Fruit fly (Drosophila melanogaster) whole organism, embryonic: ENCODE results near the gene OtopLc.

Experiments used
- ATbp ChIP-seq: fragments of 200-800 bp; sonication (Bioruptor generic); optimal IDR thresholded peaks from 2 replicates; lab custom pipeline; 2017; ENCODE audit warnings: missing biosample characterization, mild to moderate bottlenecking, missing genetic modification characterization, missing genetic modification reagents
- Awh ChIP-seq: fragments of 200-800 bp; sonication (Bioruptor generic); IDR thresholded peaks from 2 replicates; pipeline ENCODE4, ENCODE4 v1.3.6; 2022; ENCODE audit warnings: missing biosample characterization, missing genetic modification characterization
- Bgb ChIP-seq: fragments of 200-800 bp; sonication (Bioruptor generic); IDR thresholded peaks from 2 replicates; pipeline ENCODE4 v1.3.6; 2022; ENCODE audit warnings: missing biosample characterization, missing genetic modification characterization; ENCODE audit not compliant: partially characterized antibody
- CG1024 ChIP-seq: fragments of 200-800 bp; sonication (Bioruptor generic); IDR thresholded peaks from 2 replicates; pipeline ENCODE4 v1.3.6; 2022; ENCODE audit warnings: missing biosample characterization, missing genetic modification characterization
- CG10654 ChIP-seq: fragments of 200-800 bp; sonication (Bioruptor generic); optimal IDR thresholded peaks from 2 replicates; lab custom pipeline; 2016; ENCODE audit warnings: missing biosample characterization, missing genetic modification characterization
- CG14050 ChIP-seq: fragments of 200-800 bp; sonication (Bioruptor generic); IDR thresholded peaks from 3 replicates; pipeline ENCODE4 v1.3.6; 2022; ENCODE audit warnings: missing biosample characterization, missing genetic modification characterization
- CG15696 ChIP-seq: fragments of 200-800 bp; sonication (Bioruptor generic); optimal IDR thresholded peaks from 2 replicates; lab custom pipeline; 2019; ENCODE audit warnings: missing biosample characterization, mild to moderate bottlenecking, missing genetic modification characterization, moderate library complexity
- CG17361 ChIP-seq: fragments of 200-800 bp; sonication (Bioruptor generic); IDR thresholded peaks from 3 replicates; pipeline ENCODE4 v1.3.6; 2022; ENCODE audit warnings: missing biosample characterization, missing genetic modification characterization
- CG17802 ChIP-seq: fragments of 200-800 bp; sonication (Bioruptor generic); optimal IDR thresholded peaks from 2 replicates; lab custom pipeline; 2018; ENCODE audit warnings: missing biosample characterization, mild to moderate bottlenecking, missing genetic modification characterization, moderate library complexity
- CG5245 ChIP-seq: fragments of 200-800 bp; sonication (Bioruptor generic); optimal IDR thresholded peaks from 3 replicates; lab custom pipeline; 2016; ENCODE audit warnings: missing biosample characterization, missing genetic modification characterization
- CG6765 ChIP-seq: fragments of 200-800 bp; sonication (Bioruptor generic); optimal IDR thresholded peaks from 3 replicates; lab custom pipeline; 2017; ENCODE audit warnings: missing biosample characterization, mild to moderate bottlenecking, missing genetic modification characterization
- CG6791 ChIP-seq: fragments of 200-800 bp; sonication (Bioruptor generic); IDR thresholded peaks from 3 replicates; pipeline ENCODE4 v1.3.6; 2022; ENCODE audit warnings: missing biosample characterization, missing genetic modification characterization; ENCODE audit not compliant: partially characterized antibody
- CG9215 ChIP-seq: fragments of 200-800 bp; sonication (Bioruptor generic); IDR thresholded peaks from 2 replicates; pipeline ENCODE4 v1.3.6; 2022; ENCODE audit warnings: missing biosample characterization, missing genetic modification characterization
- Dip3 ChIP-seq: fragments of 200-800 bp; sonication (Bioruptor generic); optimal IDR thresholded peaks from 3 replicates; lab custom pipeline; 2016; ENCODE audit warnings: missing biosample characterization, missing genetic modification characterization
- ERR ChIP-seq: fragments of 200-800 bp; sonication (Bioruptor generic); optimal IDR thresholded peaks from 2 replicates; lab custom pipeline; 2016; ENCODE audit warnings: missing biosample characterization, missing genetic modification characterization
- Elba2 ChIP-seq: fragments of 200-800 bp; sonication (Bioruptor generic); optimal IDR thresholded peaks from 3 replicates; lab custom pipeline; 2016; ENCODE audit warnings: missing biosample characterization, missing genetic modification characterization
- Fer3 ChIP-seq: fragments of 200-800 bp; sonication (Bioruptor generic); optimal IDR thresholded peaks from 2 replicates; lab custom pipeline; 2018; ENCODE audit warnings: missing biosample characterization, mild to moderate bottlenecking, missing genetic modification characterization, moderate library complexity
- H15 ChIP-seq: fragments of 200-800 bp; sonication (Bioruptor generic); IDR thresholded peaks from 3 replicates; pipeline ENCODE4 v1.3.6; 2022; ENCODE audit warnings: missing biosample characterization, missing genetic modification characterization
- Hr39 ChIP-seq: fragments of >200 bp; optimal IDR thresholded peaks from 2 replicates; lab custom pipeline; 2017
- Nf-YC ChIP-seq: fragments of 200-800 bp; optimal IDR thresholded peaks from 3 replicates; lab custom pipeline; 2019; ENCODE audit warnings: missing biosample characterization, mild to moderate bottlenecking, missing genetic modification characterization, moderate library complexity
- Poxn ChIP-seq: fragments of 200-800 bp; sonication (Bioruptor generic); IDR thresholded peaks from 2 replicates; pipeline ENCODE4 v1.3.6; 2022; ENCODE audit warnings: missing biosample characterization, missing genetic modification characterization
- Spps ChIP-seq: fragments of 200-800 bp; sonication (Bioruptor generic); optimal IDR thresholded peaks from 2 replicates; lab custom pipeline; 2018; ENCODE audit warnings: missing biosample characterization, mild to moderate bottlenecking, missing genetic modification characterization
- Vsx1 ChIP-seq: fragments of 200-800 bp; sonication (Bioruptor generic); optimal IDR thresholded peaks from 2 replicates; lab custom pipeline; 2017; ENCODE audit warnings: missing biosample characterization, mild to moderate bottlenecking, missing genetic modification characterization, missing genetic modification reagents
- Xrp1 ChIP-seq: fragments of 200-800 bp; sonication (Bioruptor generic); IDR thresholded peaks from 2 replicates; pipeline ENCODE4 v1.3.6; 2022; ENCODE audit warnings: missing biosample characterization, missing genetic modification characterization
- al ChIP-seq: fragments of 200-800 bp; sonication (Bioruptor generic); IDR thresholded peaks from 2 replicates; pipeline ENCODE4 v1.3.6; 2022; ENCODE audit warnings: missing biosample characterization, missing genetic modification characterization
- crp ChIP-seq, 2 experiments: fragments of 200-800 bp; sonication (Bioruptor generic); optimal IDR thresholded peaks; 2 replicates in 1 of 2; 3 replicates in 1 of 2; lab custom pipeline; 2017; ENCODE audit warnings: missing biosample characterization in 2 of 2, missing genetic modification characterization in 2 of 2, mild to moderate bottlenecking in 1 of 2, moderate library complexity in 1 of 2
- eve ChIP-seq, 2 experiments: fragments of >200 bp; optimal IDR thresholded peaks; 2 replicates each; lab custom pipeline; 2017; ENCODE audit warnings: missing biosample characterization in 2 of 2, missing genetic modification characterization in 2 of 2
- gsb-n ChIP-seq: fragments of 200-800 bp; sonication (Bioruptor generic); optimal IDR thresholded peaks from 3 replicates; lab custom pipeline; 2018; ENCODE audit warnings: missing biosample characterization, mild to moderate bottlenecking, missing genetic modification characterization
- ham ChIP-seq: fragments of 200-800 bp; sonication (Bioruptor generic); IDR thresholded peaks from 2 replicates; pipeline ENCODE4 v1.3.6; 2022; ENCODE audit warnings: missing biosample characterization, missing genetic modification characterization
- jigr1 ChIP-seq: fragments of 200-800 bp; sonication (Bioruptor generic); IDR thresholded peaks from 3 replicates; pipeline ENCODE4 v1.3.6; 2022; ENCODE audit warnings: missing biosample characterization, missing genetic modification characterization
- kay ChIP-seq: fragments of 200-800 bp; sonication (Bioruptor generic); optimal IDR thresholded peaks from 2 replicates; lab custom pipeline; 2016; ENCODE audit warnings: missing biosample characterization, missing genetic modification characterization
- kni ChIP-seq: fragments of 200-800 bp; sonication (Bioruptor generic); optimal IDR thresholded peaks from 3 replicates; lab custom pipeline; 2017; ENCODE audit warnings: mild to moderate bottlenecking, missing biosample characterization, missing genetic modification reagents, missing genetic modification characterization
- luna ChIP-seq: fragments of 200-800 bp; sonication (Bioruptor generic); optimal IDR thresholded peaks from 2 replicates; lab custom pipeline; 2016; ENCODE audit warnings: missing biosample characterization, missing genetic modification characterization
- pan ChIP-seq, 4 experiments: fragments of >200 bp in 3 of 4; fragments of 200-800 bp in 1 of 4; sonication (Bioruptor generic) in 1 of 4; optimal IDR thresholded peaks in 3 of 4; IDR thresholded peaks in 1 of 4; 2 replicates each; pipeline versions ENCODE4 v1.3.6 to Lab custom; 2017 to 2022; ENCODE audit warnings: missing biosample characterization in 2 of 4, missing genetic modification characterization in 2 of 4, mixed read lengths in 1 of 4
- prd ChIP-seq, 3 experiments: fragments of >200 bp in 2 of 3; fragments of 200-800 bp in 1 of 3; sonication (Bioruptor generic) in 1 of 3; optimal IDR thresholded peaks in 2 of 3; IDR thresholded peaks in 1 of 3; 2 replicates in 2 of 3; 3 replicates in 1 of 3; pipeline versions ENCODE4 v1.3.6 to Lab custom; 2017 to 2022; ENCODE audit warnings: missing biosample characterization in 1 of 3, missing genetic modification characterization in 1 of 3
- ranshi ChIP-seq: fragments of 200-800 bp; sonication (Bioruptor generic); IDR thresholded peaks from 2 replicates; pipeline ENCODE4 v1.3.6; 2022; ENCODE audit warnings: missing biosample characterization, missing genetic modification characterization
- salm ChIP-seq: fragments of 200-800 bp; sonication (Bioruptor generic); optimal IDR thresholded peaks from 2 replicates; lab custom pipeline; 2018; ENCODE audit warnings: missing biosample characterization, mild to moderate bottlenecking, missing genetic modification characterization
- slou ChIP-seq: fragments of 200-800 bp; sonication (Bioruptor generic); optimal IDR thresholded peaks from 3 replicates; lab custom pipeline; 2016; ENCODE audit warnings: missing biosample characterization, missing genetic modification characterization
- slp2 ChIP-seq: fragments of 200-800 bp; sonication (Bioruptor generic); optimal IDR thresholded peaks from 2 replicates; lab custom pipeline; 2016; ENCODE audit warnings: missing biosample characterization, missing genetic modification characterization
- sna ChIP-seq: fragments of 200-800 bp; sonication (Bioruptor generic); IDR thresholded peaks from 2 replicates; pipeline ENCODE4 v1.3.6; 2022; ENCODE audit warnings: missing biosample characterization, missing genetic modification characterization; ENCODE audit not compliant: partially characterized antibody
- stwl ChIP-seq: fragments of 200-800 bp; sonication (Bioruptor generic); optimal IDR thresholded peaks from 3 replicates; lab custom pipeline; 2018; ENCODE audit warnings: missing biosample characterization, mild to moderate bottlenecking, missing genetic modification characterization, moderate library complexity
- vfl ChIP-seq: fragments of 200-800 bp; sonication (Bioruptor generic); optimal IDR thresholded peaks from 2 replicates; lab custom pipeline; 2016; ENCODE audit warnings: missing biosample characterization, missing genetic modification characterization
- wdn ChIP-seq: fragments of 200-800 bp; sonication (Bioruptor generic); IDR thresholded peaks from 2 replicates; pipeline ENCODE4 v1.3.6; 2022; ENCODE audit warnings: missing biosample characterization, missing genetic modification characterization

OtopLc gene

dm6 chrX:5689417-5690215 lies 27.0 kb upstream of the OtopLc start, which contains the start of the genes PGAP1 and cv (continued):
- TF ChIP-seq CG10654 (GFP tag; lab: Kevin White, UChicago) (peak; percentile 11), vfl (no peak), Spps (no peak), ranshi (GFP tag; lab: Robert Waterston, UW) (no peak), Poxn (GFP tag; lab: Robert Waterston, UW) (no peak), Elba2 (GFP tag; lab: Kevin White, UChicago) (no peak), al (GFP tag; lab: Robert Waterston, UW) (0 out of 2 replicates have a peak, but pooled peaks have one; percentile 9), prd (optimal IDR thresholded peaks at IDR 0.05; lab: Kevin White, UChicago) (no peak), prd (GFP tag; IDR thresholded peaks at IDR 0.05; lab: Robert Waterston, UW) (no peak), Bgb (GFP tag; lab: Robert Waterston, UW) (peak; percentile 76), CG17361 (GFP tag; lab: Robert Waterston, UW) (peak; percentile 73; the same call in 2 of the 3 replicates), salm (tag; lab: Kevin White, UChicago) (no peak), CG14050 (GFP tag; lab: Robert Waterston, UW) (no peak), kni (GFP tag; lab: Kevin White, UChicago) (peak; percentile 85), Xrp1 (0 out of 2 replicates have a peak, but pooled peaks have one; percentile 8), CG6765 (no peak), luna (GFP tag; lab: Kevin White, UChicago) (no peak), gsb-n (no peak), wdn (GFP tag; lab: Robert Waterston, UW) (no peak), CG6791 (GFP tag; lab: Robert Waterston, UW) (peak; percentile 84), ERR (GFP tag; lab: Kevin White, UChicago) (no peak), Fer3 (tag; lab: Kevin White, UChicago) (no peak), eve (GFP tag; optimal IDR thresholded peaks at IDR 0.05; lab: Kevin White, UChicago) (no peak), CG1024 (GFP tag; lab: Robert Waterston, UW) (no peak), Nf-YC (tag; lab: Kevin White, UChicago) (no peak), CG5245 (GFP tag; lab: Kevin White, UChicago) (no peak), Dip3 (GFP tag; lab: Kevin White, UChicago) (peak; percentile 17), crp (GFP tag; optimal IDR thresholded peaks at IDR 0.05; lab: Kevin White, UChicago) (no peak), CG9215 (no peak), ATbp (GFP tag; lab: Kevin White, UChicago) (no peak), slp2 (no peak), ham (GFP tag; lab: Robert Waterston, UW) (no peak), CG15696 (tag; lab: Kevin White, UChicago) (no peak), Hr39 (lab: Kevin White, UChicago) (no peak), stwl (tag; lab: Kevin White, UChicago) (peak; percentile 23), sna (GFP tag; lab: Robert Waterston, UW) (peak; percentile 58; the same call in 1 of the 2 replicates), CG17802 (tag; lab: Kevin White, UChicago) (no peak), pan (optimal IDR thresholded peaks at IDR 0.05; lab: Kevin White, UChicago) (no peak), pan (GFP tag; optimal IDR thresholded peaks at IDR 0.05 in 1 of 2, IDR thresholded peaks at IDR 0.05 in 1 of 2) (no peak), slou (no peak), kay (GFP tag; lab: Kevin White, UChicago) (peak; percentile 25), Awh (GFP tag; lab: Robert Waterston, UW) (no peak), H15 (GFP tag; lab: Robert Waterston, UW) (no peak), jigr1 (GFP tag; lab: Robert Waterston, UW) (no peak), Vsx1 (GFP tag; lab: Kevin White, UChicago) (no peak)
- TF ChIP-seq, all 482 proteins: peak for 126
